Worm (Caenorhabditis elegans) whole organism, late embryonic: ENCODE measurements around the gene orc-3.

Experiments used
- elt-2 ChIP-seq: sonication (generic microtip); optimal IDR thresholded peaks from 2 replicates; lab custom pipeline; 2016; ENCODE audit warnings: missing genetic modification reagents, missing genetic modification characterization, missing compliant biosample characterization
- gmeb-2 ChIP-seq: sonication (generic microtip); optimal IDR thresholded peaks from 2 replicates; lab custom pipeline; 2016; ENCODE audit warnings: missing genetic modification characterization, inconsistent platforms, missing compliant biosample characterization
- mec-3 ChIP-seq: sonication (generic microtip); optimal IDR thresholded peaks from 2 replicates; lab custom pipeline; 2016; ENCODE audit warnings: borderline replicate concordance, missing genetic modification characterization, missing compliant biosample characterization
- nhr-232 ChIP-seq: sonication (generic microtip); optimal IDR thresholded peaks from 2 replicates; lab custom pipeline; 2016; ENCODE audit warnings: missing genetic modification characterization, missing compliant biosample characterization
- pha-4 ChIP-seq: fragments of 150-350 bp; optimal IDR thresholded peaks from 2 replicates; lab custom pipeline; 2018; ENCODE audit warnings: missing biosample characterization, missing genetic modification reagents, missing genetic modification characterization
- syd-9 ChIP-seq: sonication (generic microtip); optimal IDR thresholded peaks from 2 replicates; lab custom pipeline; 2016; ENCODE audit warnings: mild to moderate bottlenecking, missing genetic modification characterization, moderate library complexity, missing compliant biosample characterization
- unc-55 ChIP-seq: sonication (generic microtip); optimal IDR thresholded peaks from 2 replicates; lab custom pipeline; 2017; ENCODE audit warnings: missing biosample characterization, missing genetic modification reagents, missing genetic modification characterization

ce11 chrIII:1231186-1231585 lies 23.3 kb downstream of the orc-3 start:
- TF ChIP-seq elt-2 (no peak), nhr-232 (no peak), pha-4 (tag; lab: Kevin White, UChicago) (no peak), gmeb-2 (tag; lab: Kevin White, UChicago) (no peak), syd-9 (no peak), unc-55 (GFP tag; lab: Kevin White, UChicago) (peak; percentile 22), mec-3 (no peak)
